Fruit fly (Drosophila melanogaster): ENCODE results near the gene CG43673.

The CG43673 gene

dm6 chrX:15748945-15749344 is 30.0 kb upstream of the CG43673 start, which contains the start of gene Mvd (continued):
- peak; percentile 65 for TF ChIP-seq CG13287 (GFP tag; IDR thresholded peaks at IDR 0.05; ENCODE audit: partially characterized antibody)
- peak; percentile 53 for TF ChIP-seq Dp (GFP tag; optimal IDR thresholded peaks at IDR 0.05)
- peak; percentile 44 for TF ChIP-seq stwl (tag; optimal IDR thresholded peaks at IDR 0.05)
- TF ChIP-seq CG2199 (GFP tag; IDR thresholded peaks at IDR 0.05) = 0 out of 3 replicates have a peak, but pooled peaks have one; percentile 24

DNA sequence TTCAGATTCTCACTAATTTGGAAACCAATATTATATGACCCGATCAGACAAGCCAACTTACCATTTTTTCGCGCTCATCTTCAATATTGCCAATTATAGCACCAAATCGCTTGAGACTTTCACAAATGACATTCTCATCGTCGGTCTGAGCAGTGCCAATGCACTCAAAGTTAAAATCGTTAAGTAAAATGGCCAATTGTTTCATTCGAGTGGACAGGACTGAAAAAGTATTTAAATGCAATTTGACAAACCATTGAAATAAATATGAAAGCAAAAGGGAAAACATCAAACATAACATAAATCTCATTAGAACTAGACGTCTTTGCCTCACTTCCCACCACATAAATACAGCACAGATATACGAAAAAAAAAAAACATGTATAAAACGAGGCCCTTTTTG is 22.9 kb upstream of the CG43673 start, which contains the start of gene CG8260:
Gene CG8260 (plus strand): TSS at position 301 of the 400 bp plus-strand sequence.
- TF ChIP-seq unpg (GFP tag; optimal IDR thresholded peaks at IDR 0.05) = no peak
- TF ChIP-seq PHDP (tag; optimal IDR thresholded peaks at IDR 0.05) = no peak
- no peak for TF ChIP-seq CG8089 (GFP tag; optimal IDR thresholded peaks at IDR 0.05)
- TF ChIP-seq pfk (GFP tag; optimal IDR thresholded peaks at IDR 0.05) = no peak
- TF ChIP-seq Med (GFP tag) = no peak
- no peak for TF ChIP-seq esg (GFP tag; conservative IDR thresholded peaks at IDR 0.05)
- TF ChIP-seq org-1 (GFP tag; optimal IDR thresholded peaks at IDR 0.05) = no peak
- TF ChIP-seq D (optimal IDR thresholded peaks at IDR 0.05) = no peak
- no peak for TF ChIP-seq D (GFP tag; optimal IDR thresholded peaks at IDR 0.05)
- TF ChIP-seq scrt (GFP tag; optimal IDR thresholded peaks at IDR 0.05) = no peak
- no peak for TF ChIP-seq hbn (GFP tag; IDR thresholded peaks at IDR 0.05; ENCODE audit: partially characterized antibody)

dm6 chrX:15758692-15759240 is 20.2 kb upstream of the CG43673 start:
- peak; percentile 70 for TF ChIP-seq exex (tag; optimal IDR thresholded peaks at IDR 0.05)
- TF ChIP-seq B-H2 (GFP tag; optimal IDR thresholded peaks at IDR 0.05) = peak; percentile 0
- peak; percentile 19 for TF ChIP-seq sug (tag; optimal IDR thresholded peaks at IDR 0.05)
- peak; percentile 60 for TF ChIP-seq grau (tag; optimal IDR thresholded peaks at IDR 0.05)
- peak; percentile 17 for TF ChIP-seq CG15479 (GFP tag; optimal IDR thresholded peaks at IDR 0.05)
- TF ChIP-seq inv (GFP tag; IDR thresholded peaks at IDR 0.05; ENCODE audit: partially characterized antibody) = no peak
- TF ChIP-seq Pdp1 (GFP tag; optimal IDR thresholded peaks at IDR 0.05) = peak in 1 of 2 experiments; percentile 54
- TF ChIP-seq Chrac-16 (GFP tag; optimal IDR thresholded peaks at IDR 0.05) = no peak
- peak; percentile 58 for TF ChIP-seq Med (GFP tag)
- TF ChIP-seq Trl (optimal IDR thresholded peaks at IDR 0.05) = no peak
- no peak for TF ChIP-seq Trl (GFP tag; optimal IDR thresholded peaks at IDR 0.05)
- TF ChIP-seq CG34376 (GFP tag; optimal IDR thresholded peaks at IDR 0.05) = peak; percentile 30
- no peak for TF ChIP-seq B-H1 (GFP tag; IDR thresholded peaks at IDR 0.05)
- peak; percentile 9 for TF ChIP-seq cg (GFP tag; optimal IDR thresholded peaks at IDR 0.05)

DNA sequence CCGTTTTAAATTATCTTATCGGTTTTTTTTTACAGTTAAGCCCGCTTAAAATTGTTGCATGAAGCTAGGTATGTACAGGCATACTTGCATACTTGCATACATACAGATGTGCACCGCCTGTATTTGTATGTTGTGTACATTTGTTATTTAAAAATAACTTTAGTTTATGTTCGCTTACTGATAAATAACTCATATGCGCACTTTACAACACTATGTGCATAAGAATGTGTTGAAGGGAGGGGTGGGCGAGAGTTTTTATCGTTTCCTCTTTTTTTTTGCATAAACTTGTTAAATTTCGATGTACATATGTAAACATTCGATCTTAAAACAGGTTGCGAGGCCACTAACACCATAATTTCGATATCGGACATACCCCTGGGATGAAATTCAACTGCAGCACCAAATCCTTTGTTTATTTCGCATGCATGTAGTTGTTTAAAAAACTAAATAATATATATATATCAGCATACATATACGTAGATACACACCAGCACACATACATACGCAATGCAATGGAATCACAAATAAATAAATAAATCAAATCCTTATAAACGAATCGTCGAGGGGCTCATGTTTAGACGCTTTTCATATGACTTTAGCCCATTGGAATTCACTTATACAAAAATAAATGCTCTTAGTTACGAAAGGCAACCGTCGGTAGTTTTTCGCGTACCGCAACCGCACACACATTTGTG is 19.0 kb upstream of the CG43673 start:
- no peak for TF ChIP-seq CG4360 (GFP tag; IDR thresholded peaks at IDR 0.05)
- no peak for TF ChIP-seq eyg (GFP tag; optimal IDR thresholded peaks at IDR 0.05)
- no peak for TF ChIP-seq CG2129 (GFP tag; IDR thresholded peaks at IDR 0.05; ENCODE audit: partially characterized antibody)
- TF ChIP-seq odd (GFP tag; optimal IDR thresholded peaks at IDR 0.05) = no peak
- peak; percentile 35 for TF ChIP-seq Med (GFP tag)
- no peak for TF ChIP-seq CG7839 (tag; optimal IDR thresholded peaks at IDR 0.05)
- no peak for TF ChIP-seq CG9797 (GFP tag; optimal IDR thresholded peaks at IDR 0.05)
- no peak for TF ChIP-seq Spps (tag; optimal IDR thresholded peaks at IDR 0.05)
- no peak for TF ChIP-seq Camta (GFP tag; optimal IDR thresholded peaks at IDR 0.05)
- TF ChIP-seq CG6765 (GFP tag; optimal IDR thresholded peaks at IDR 0.05) = no peak
- TF ChIP-seq CG2678 (tag; optimal IDR thresholded peaks at IDR 0.05) = no peak
- TF ChIP-seq ewg (GFP tag; optimal IDR thresholded peaks at IDR 0.05) = no peak
- TF ChIP-seq bbx (GFP tag; IDR thresholded peaks at IDR 0.05; ENCODE audit: partially characterized antibody) = no peak
- TF ChIP-seq yki (optimal IDR thresholded peaks at IDR 0.05) = no peak
- no peak for TF ChIP-seq CG14965 (GFP tag; optimal IDR thresholded peaks at IDR 0.05; ENCODE audit: borderline replicate concordance)
- no peak for TF ChIP-seq CG3838 (GFP tag; optimal IDR thresholded peaks at IDR 0.05)
- TF ChIP-seq ATbp (GFP tag; optimal IDR thresholded peaks at IDR 0.05) = no peak
- no peak for TF ChIP-seq CG30403 (GFP tag; optimal IDR thresholded peaks at IDR 0.05)
- TF ChIP-seq sim (GFP tag; IDR thresholded peaks at IDR 0.05) = no peak
